Worm (Caenorhabditis elegans) whole organism, L3 larva: Measurements from ENCODE around the gene nlp-14.

Experiments used
- aly-2 ChIP-seq: fragments of 150-350 bp; optimal IDR thresholded peaks from 2 replicates; lab custom pipeline; 2014; ENCODE audit warnings: missing biosample characterization, missing genetic modification characterization
- elt-3 ChIP-seq, 3 experiments: fragments of 150-350 bp in 1 of 3; sonication (generic microtip) in 2 of 3; optimal IDR thresholded peaks; 2 replicates in 2 of 3; 4 replicates in 1 of 3; lab custom pipeline; 2014 to 2017; ENCODE audit warnings: missing biosample characterization in 3 of 3, missing genetic modification characterization in 3 of 3
- mdl-1 ChIP-seq: fragments of 150-350 bp; optimal IDR thresholded peaks from 2 replicates; lab custom pipeline; 2014; ENCODE audit warnings: missing biosample characterization, missing genetic modification characterization
- mml-1 ChIP-seq: fragments of 150-350 bp; sonication (generic microtip); optimal IDR thresholded peaks from 3 replicates; lab custom pipeline; 2014; ENCODE audit warnings: missing biosample characterization, missing genetic modification characterization
- snpc-4 ChIP-seq: fragments of 150-350 bp; optimal IDR thresholded peaks from 2 replicates; lab custom pipeline; 2014; ENCODE audit warnings: missing biosample characterization, missing genetic modification characterization

DNA sequence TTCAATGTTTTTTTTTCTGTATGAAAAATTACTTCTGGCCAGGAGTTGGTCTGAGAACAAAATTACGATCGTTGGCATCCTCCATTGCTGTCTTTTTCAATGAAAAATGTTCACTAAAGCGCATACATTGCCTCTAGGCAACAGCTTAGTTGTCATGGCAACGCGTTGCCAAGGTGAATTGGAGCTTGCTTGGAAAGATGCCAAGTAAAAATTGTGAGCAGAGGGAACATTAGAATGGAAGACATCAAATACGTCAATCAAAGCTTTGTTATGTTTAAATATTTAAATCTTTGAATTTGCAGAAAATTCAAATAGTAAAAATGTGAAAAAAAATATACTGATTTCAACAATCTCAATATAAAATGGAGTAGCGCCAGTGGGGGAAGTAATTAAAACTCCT, 20.8 kb upstream of the nlp-14 start, which contains the start of gene dylt-2:
- TF ChIP-seq mml-1 (tag; lab: Kevin White, UChicago) (no peak), aly-2 (tag; lab: Kevin White, UChicago) (no peak), elt-3 (tag; optimal IDR thresholded peaks at IDR 0.05; lab: Kevin White, UChicago) (no peak), mdl-1 (tag; lab: Kevin White, UChicago) (no peak), snpc-4 (tag; lab: Kevin White, UChicago) (no peak)
